Worm (Caenorhabditis elegans) whole organism, young adult: Measurements from ENCODE around the gene spp-9.

Source experiments
- B0019.2 ChIP-seq: fragments of 200-800 bp; sonication (Bioruptor generic); conservative IDR thresholded peaks from 2 replicates; pipeline ENCODE4 v1.3.6; 2022; ENCODE audit warnings: missing genetic modification reagents, missing genetic modification characterization, missing compliant biosample characterization
- B0336.3 ChIP-seq: fragments of 200-800 bp; sonication (Bioruptor generic); IDR thresholded peaks from 2 replicates; pipeline ENCODE4 v1.3.6; 2022; ENCODE audit warnings: missing genetic modification characterization, missing compliant biosample characterization
- C06A6.2 ChIP-seq: fragments of 200-800 bp; sonication (Bioruptor generic); conservative IDR thresholded peaks from 2 replicates; pipeline ENCODE4 v1.3.6; 2022; ENCODE audit warnings: missing genetic modification characterization, missing compliant biosample characterization
- F57C9.4 ChIP-seq: sonication (generic microtip); optimal IDR thresholded peaks from 2 replicates; lab custom pipeline; 2017; ENCODE audit warnings: mild to moderate bottlenecking, missing genetic modification characterization, missing compliant biosample characterization
- K11D2.4 ChIP-seq: fragments of 200-800 bp; sonication (Bioruptor generic); IDR thresholded peaks from 2 replicates; pipeline ENCODE4 v1.3.6; 2022; ENCODE audit warnings: missing genetic modification reagents, missing genetic modification characterization, missing compliant biosample characterization
- T26A5.8 ChIP-seq: sonication (generic microtip); optimal IDR thresholded peaks from 2 replicates; lab custom pipeline; 2016; ENCODE audit warnings: missing genetic modification characterization, missing compliant biosample characterization
- ZK185.1 ChIP-seq: sonication (generic microtip); optimal IDR thresholded peaks from 2 replicates; lab custom pipeline; 2016; ENCODE audit warnings: mild to moderate bottlenecking, missing genetic modification characterization, missing compliant biosample characterization; ENCODE audit not compliant: poor library complexity, severe bottlenecking
- athp-1 ChIP-seq: sonication (generic microtip); optimal IDR thresholded peaks from 2 replicates; lab custom pipeline; 2017; ENCODE audit warnings: mild to moderate bottlenecking, missing genetic modification characterization, missing compliant biosample characterization
- attf-5 ChIP-seq: fragments of 200-800 bp; sonication (Bioruptor generic); optimal IDR thresholded peaks from 2 replicates; lab custom pipeline; 2018; ENCODE audit warnings: mild to moderate bottlenecking, missing genetic modification characterization, missing compliant biosample characterization
- attf-6 ChIP-seq: fragments of 200-800 bp; sonication (Bioruptor generic); IDR thresholded peaks from 2 replicates; pipeline ENCODE4 v1.3.6; 2022; ENCODE audit warnings: missing genetic modification reagents, missing genetic modification characterization, missing compliant biosample characterization
- cebp-2 ChIP-seq: fragments of 200-800 bp; sonication (Bioruptor generic); IDR thresholded peaks from 2 replicates; pipeline ENCODE4 v1.3.6; 2022; ENCODE audit warnings: missing genetic modification characterization, missing compliant biosample characterization
- ceh-27 ChIP-seq: fragments of 200-800 bp; sonication (Bioruptor generic); optimal IDR thresholded peaks from 2 replicates; lab custom pipeline; 2018; ENCODE audit warnings: mild to moderate bottlenecking, missing genetic modification characterization, moderate library complexity, missing compliant biosample characterization
- ceh-40 ChIP-seq: fragments of 200-800 bp; sonication (Bioruptor generic); IDR thresholded peaks from 2 replicates; pipeline ENCODE4 v1.3.6; 2022; ENCODE audit warnings: missing genetic modification characterization, missing compliant biosample characterization
- ceh-79 ChIP-seq: sonication (generic microtip); optimal IDR thresholded peaks from 2 replicates; lab custom pipeline; 2017; ENCODE audit warnings: mild to moderate bottlenecking, missing genetic modification characterization, missing compliant biosample characterization
- ceh-91 ChIP-seq: fragments of 200-800 bp; sonication (Bioruptor generic); IDR thresholded peaks from 2 replicates; pipeline ENCODE4 v1.3.6; 2022; ENCODE audit warnings: missing genetic modification reagents, missing genetic modification characterization, missing compliant biosample characterization
- chd-7 ChIP-seq: sonication (generic microtip); optimal IDR thresholded peaks from 2 replicates; lab custom pipeline; 2016; ENCODE audit warnings: mild to moderate bottlenecking, missing genetic modification characterization, moderate library complexity, missing compliant biosample characterization
- dox-1 ChIP-seq: fragments of 200-800 bp; sonication (Bioruptor generic); IDR thresholded peaks from 2 replicates; pipeline ENCODE4 v1.3.6; 2022; ENCODE audit warnings: missing genetic modification reagents, missing genetic modification characterization, missing compliant biosample characterization
- egl-44 ChIP-seq: fragments of 200-800 bp; sonication (Bioruptor generic); IDR thresholded peaks from 2 replicates; pipeline ENCODE4 v1.3.6; 2022; ENCODE audit warnings: missing genetic modification reagents, missing genetic modification characterization, missing compliant biosample characterization
- gei-17 ChIP-seq: fragments of 200-800 bp; sonication (Bioruptor generic); optimal IDR thresholded peaks from 2 replicates; lab custom pipeline; 2018; ENCODE audit warnings: mild to moderate bottlenecking, missing genetic modification characterization, missing compliant biosample characterization
- him-1 ChIP-seq: sonication (generic microtip); optimal IDR thresholded peaks from 2 replicates; lab custom pipeline; 2016; ENCODE audit warnings: missing genotype, missing genetic modification reagents, missing genetic modification characterization, missing compliant biosample characterization
- hlh-26 ChIP-seq: fragments of 200-800 bp; sonication (Bioruptor generic); conservative IDR thresholded peaks from 2 replicates; pipeline ENCODE4 v1.3.6; 2022; ENCODE audit warnings: missing genetic modification reagents, missing genetic modification characterization, missing compliant biosample characterization
- hmg-1.2 ChIP-seq: fragments of 200-800 bp; sonication (Bioruptor generic); IDR thresholded peaks from 2 replicates; pipeline ENCODE4 v1.3.6; 2022; ENCODE audit warnings: missing genetic modification reagents, missing genetic modification characterization, missing compliant biosample characterization
- hmg-20 ChIP-seq: fragments of 200-800 bp; sonication (Bioruptor generic); IDR thresholded peaks from 2 replicates; pipeline ENCODE4 v1.3.6; 2022; ENCODE audit warnings: missing genetic modification reagents, missing genetic modification characterization, missing compliant biosample characterization
- let-526 ChIP-seq: fragments of 200-800 bp; sonication (Bioruptor generic); IDR thresholded peaks from 2 replicates; pipeline ENCODE4 v1.3.6; 2022; ENCODE audit warnings: missing genetic modification reagents, missing genetic modification characterization, missing compliant biosample characterization
- let-607 ChIP-seq, 2 experiments: fragments of 200-800 bp in 1 of 2; sonication (Bioruptor generic) in 1 of 2; sonication (generic microtip) in 1 of 2; optimal IDR thresholded peaks; 2 replicates each; lab custom pipeline; 2016 to 2018; ENCODE audit warnings: mild to moderate bottlenecking in 2 of 2, missing compliant biosample characterization in 2 of 2, missing genetic modification characterization in 2 of 2, moderate library complexity in 2 of 2, missing genotype in 1 of 2
- lin-35 ChIP-seq, 3 experiments: fragments of 150-350 bp in 2 of 3; sonication (generic microtip) in 1 of 3; optimal IDR thresholded peaks; 2 replicates each; lab custom pipeline; 2014 to 2018; ENCODE audit warnings: missing biosample characterization in 3 of 3, missing genetic modification characterization in 3 of 3, missing genetic modification reagents in 3 of 3
- lir-1 ChIP-seq: fragments of 200-800 bp; sonication (Bioruptor generic); conservative IDR thresholded peaks from 2 replicates; pipeline ENCODE4 v1.3.6; 2022; ENCODE audit warnings: missing genetic modification reagents, missing genetic modification characterization, missing compliant biosample characterization
- lsl-1 ChIP-seq: fragments of 200-800 bp; sonication (Bioruptor generic); optimal IDR thresholded peaks from 2 replicates; lab custom pipeline; 2018; ENCODE audit warnings: mild to moderate bottlenecking, missing genetic modification characterization, moderate library complexity, missing compliant biosample characterization
- madf-10 ChIP-seq: sonication (generic microtip); optimal IDR thresholded peaks from 2 replicates; lab custom pipeline; 2016; ENCODE audit warnings: mild to moderate bottlenecking, missing genetic modification characterization, missing compliant biosample characterization
- madf-3 ChIP-seq: fragments of 200-800 bp; sonication (Bioruptor generic); IDR thresholded peaks from 2 replicates; pipeline ENCODE4 v1.3.6; 2022; ENCODE audit warnings: missing genetic modification reagents, missing genetic modification characterization, missing compliant biosample characterization
- madf-8 ChIP-seq: fragments of 200-800 bp; sonication (Bioruptor generic); conservative IDR thresholded peaks from 2 replicates; pipeline ENCODE4 v1.3.6; 2022; ENCODE audit warnings: missing genetic modification reagents, missing genetic modification characterization, missing compliant biosample characterization
- mcd-1 ChIP-seq: fragments of 200-800 bp; sonication (Bioruptor generic); IDR thresholded peaks from 2 replicates; pipeline ENCODE4 v1.3.6; 2022; ENCODE audit warnings: missing genetic modification reagents, missing genetic modification characterization, missing compliant biosample characterization
- mes-4 ChIP-seq: sonication (generic microtip); optimal IDR thresholded peaks from 2 replicates; lab custom pipeline; 2016; ENCODE audit warnings: missing genotype, missing genetic modification characterization, missing compliant biosample characterization
- mxl-1 ChIP-seq: sonication (generic microtip); optimal IDR thresholded peaks from 2 replicates; lab custom pipeline; 2016; ENCODE audit warnings: missing genetic modification characterization, missing compliant biosample characterization
- nhr-179 ChIP-seq: sonication (generic microtip); optimal IDR thresholded peaks from 2 replicates; lab custom pipeline; 2016; ENCODE audit warnings: mild to moderate bottlenecking, missing genetic modification characterization, missing compliant biosample characterization
- nhr-27 ChIP-seq: fragments of 200-800 bp; sonication (Bioruptor generic); optimal IDR thresholded peaks from 2 replicates; lab custom pipeline; 2018; ENCODE audit warnings: mild to moderate bottlenecking, missing genetic modification characterization, moderate library complexity, missing compliant biosample characterization
- pha-4 ChIP-seq: fragments of 150-350 bp; sonication (generic microtip); optimal IDR thresholded peaks from 2 replicates; lab custom pipeline; 2014; ENCODE audit warnings: missing biosample characterization, missing genetic modification reagents, missing genetic modification characterization
- sdz-38 ChIP-seq: sonication (generic microtip); optimal IDR thresholded peaks from 2 replicates; lab custom pipeline; 2016; ENCODE audit warnings: missing genotype, missing genetic modification characterization, missing compliant biosample characterization
- snpc-1.1 ChIP-seq: sonication (generic microtip); optimal IDR thresholded peaks from 2 replicates; lab custom pipeline; 2017; ENCODE audit warnings: missing genetic modification characterization, mild to moderate bottlenecking, missing compliant biosample characterization, antibody characterized with exemption, moderate library complexity, missing genotype, missing genetic modification reagents; ENCODE audit not compliant: insufficient read depth
- snpc-3.4 ChIP-seq: sonication (generic microtip); optimal IDR thresholded peaks from 2 replicates; lab custom pipeline; 2017; ENCODE audit warnings: missing genetic modification characterization, mild to moderate bottlenecking, missing compliant biosample characterization, antibody characterized with exemption, moderate library complexity, missing genotype, missing genetic modification reagents
- somi-1 ChIP-seq: fragments of 200-800 bp; sonication (Bioruptor generic); optimal IDR thresholded peaks from 2 replicates; lab custom pipeline; 2018; ENCODE audit warnings: mild to moderate bottlenecking, missing genetic modification characterization, missing compliant biosample characterization
- sptf-2 ChIP-seq: fragments of 200-800 bp; sonication (Bioruptor generic); optimal IDR thresholded peaks from 2 replicates; lab custom pipeline; 2018; ENCODE audit warnings: mild to moderate bottlenecking, missing genetic modification characterization, missing compliant biosample characterization
- tbp1 ChIP-seq: fragments of 200-800 bp; sonication (Bioruptor generic); optimal IDR thresholded peaks from 2 replicates; lab custom pipeline; 2018; ENCODE audit warnings: mild to moderate bottlenecking, missing genetic modification characterization, missing compliant biosample characterization
- ztf-22 ChIP-seq: fragments of 200-800 bp; sonication (Bioruptor generic); optimal IDR thresholded peaks from 2 replicates; lab custom pipeline; 2018; ENCODE audit warnings: mild to moderate bottlenecking, missing genetic modification characterization, moderate library complexity, missing compliant biosample characterization
- ztf-25 ChIP-seq: fragments of 200-800 bp; sonication (Bioruptor generic); IDR thresholded peaks from 2 replicates; pipeline ENCODE4 v1.3.6; 2022; ENCODE audit warnings: missing genetic modification reagents, missing genetic modification characterization, missing compliant biosample characterization
- ztf-28 ChIP-seq: fragments of 200-800 bp; sonication (Bioruptor generic); IDR thresholded peaks from 2 replicates; pipeline ENCODE4 v1.3.6; 2022; ENCODE audit warnings: missing genetic modification reagents, missing genetic modification characterization, missing compliant biosample characterization
- ztf-6 ChIP-seq: fragments of 200-800 bp; sonication (Bioruptor generic); IDR thresholded peaks from 2 replicates; pipeline ENCODE4 v1.3.6; 2022; ENCODE audit warnings: missing genetic modification reagents, missing genetic modification characterization, missing compliant biosample characterization

The spp-9 gene

ce11 chrX:11471409-11471808, 16.2 kb upstream of the spp-9 start:
- no peak for TF ChIP-seq hlh-26 (GFP tag; lab: Robert Waterston, UW)
- no peak for TF ChIP-seq dox-1
- TF ChIP-seq ztf-22 = no peak
- TF ChIP-seq ceh-91 (GFP tag; lab: Robert Waterston, UW) = no peak
- TF ChIP-seq mes-4 (tag; lab: Kevin White, UChicago) = no peak
- TF ChIP-seq ceh-40 (GFP tag; lab: Robert Waterston, UW) = no peak
- peak; percentile 38 for TF ChIP-seq pha-4 (tag; lab: Kevin White, UChicago)

DNA sequence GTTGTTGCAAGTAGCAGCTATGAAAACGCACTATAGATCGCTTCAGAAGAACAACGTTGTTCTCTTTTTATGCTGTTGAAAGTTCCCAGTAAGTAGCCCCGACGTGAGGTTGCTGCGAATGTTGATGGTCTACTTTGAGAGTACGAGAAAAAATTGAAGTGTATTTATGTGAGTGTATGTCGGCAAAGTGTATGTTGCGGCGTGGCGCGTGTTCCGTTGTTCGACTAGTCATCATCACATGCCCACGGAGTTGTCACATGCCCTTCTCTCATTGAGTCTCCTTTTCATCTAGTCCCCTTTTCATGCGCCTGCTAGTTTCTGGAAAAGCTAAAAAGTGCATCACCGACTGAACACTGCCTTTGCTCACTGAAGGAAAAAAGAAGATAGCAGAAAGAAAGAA, 15.7 kb upstream of the spp-9 start:
- TF ChIP-seq snpc-3.4 (tag; lab: Kevin White, UChicago) (no peak), madf-3 (GFP tag; lab: Robert Waterston, UW) (no peak), C06A6.2 (GFP tag; lab: Robert Waterston, UW) (peak; percentile 51; the same call in 1 of the 2 replicates), athp-1 (peak; percentile 9), madf-10 (tag; lab: Kevin White, UChicago) (peak; percentile 74), mcd-1 (GFP tag; lab: Robert Waterston, UW) (0 out of 2 replicates have a peak, but pooled peaks have one; percentile 18), sdz-38 (no peak), hlh-26 (GFP tag; lab: Robert Waterston, UW) (no peak), madf-8 (no peak), B0336.3 (GFP tag; lab: Robert Waterston, UW) (peak; percentile 44; the same call in 1 of the 2 replicates), ZK185.1 (tag; lab: Kevin White, UChicago) (no peak), hmg-20 (GFP tag; lab: Robert Waterston, UW) (no peak), lin-35 (GFP tag; optimal IDR thresholded peaks at IDR 0.05; lab: Kevin White, UChicago) (peak in 1 of 3 experiments; percentile 7), T26A5.8 (tag; lab: Kevin White, UChicago) (no peak), mxl-1 (tag; lab: Kevin White, UChicago) (no peak), somi-1 (GFP tag; lab: Kevin White, UChicago) (peak; percentile 83), let-526 (GFP tag; lab: Robert Waterston, UW) (0 out of 2 replicates have a peak, but pooled peaks have one; percentile 34), nhr-179 (tag; lab: Kevin White, UChicago) (no peak), cebp-2 (no peak), sptf-2 (GFP tag; lab: Kevin White, UChicago) (no peak), lsl-1 (GFP tag; lab: Kevin White, UChicago) (no peak), ztf-28 (GFP tag; lab: Robert Waterston, UW) (no peak), let-607 (tag; optimal IDR thresholded peaks at IDR 0.05; lab: Kevin White, UChicago) (peak in 1 of 2 experiments; percentile 44), ztf-22 (peak; percentile 45), ceh-79 (tag; lab: Kevin White, UChicago) (no peak), him-1 (no peak), chd-7 (tag; lab: Kevin White, UChicago) (peak; percentile 66), F57C9.4 (tag; lab: Kevin White, UChicago) (no peak), attf-5 (GFP tag; lab: Kevin White, UChicago) (no peak), ztf-6 (GFP tag; lab: Robert Waterston, UW) (no peak), gei-17 (GFP tag; lab: Kevin White, UChicago) (no peak), nhr-27 (tag; lab: Kevin White, UChicago) (no peak), snpc-1.1 (tag; lab: Kevin White, UChicago) (no peak), ceh-27 (GFP tag; lab: Kevin White, UChicago) (peak; percentile 93), lir-1 (GFP tag; lab: Robert Waterston, UW) (no peak; the same call in 1 of the 2 replicates), ztf-25 (no peak), K11D2.4 (GFP tag; lab: Robert Waterston, UW) (peak; percentile 70; the same call in 1 of the 2 replicates), tbp1 (GFP tag; lab: Kevin White, UChicago) (peak; percentile 18), B0019.2 (GFP tag; lab: Robert Waterston, UW) (no peak), egl-44 (GFP tag; lab: Robert Waterston, UW) (0 out of 2 replicates have a peak, but pooled peaks have one; percentile 31), attf-6 (GFP tag; lab: Robert Waterston, UW) (no peak), hmg-1.2 (GFP tag; lab: Robert Waterston, UW) (peak; percentile 44)
